Worm (Caenorhabditis elegans) whole organism, young adult: ENCODE results near the gene ifbp-1.

Experiments
- B0035.1 ChIP-seq: sonication (generic microtip); optimal IDR thresholded peaks from 2 replicates; lab custom pipeline; 2016; ENCODE audit warnings: missing genetic modification characterization, mild to moderate bottlenecking, missing compliant biosample characterization, missing genotype, missing genetic modification reagents
- B0261.1 ChIP-seq: sonication (generic microtip); optimal IDR thresholded peaks from 2 replicates; lab custom pipeline; 2016; ENCODE audit warnings: mild to moderate bottlenecking, missing genetic modification characterization, moderate library complexity, missing compliant biosample characterization
- F37B4.10 ChIP-seq: fragments of 200-800 bp; sonication (Bioruptor generic); IDR thresholded peaks from 2 replicates; pipeline ENCODE4 v1.3.6; 2022; ENCODE audit warnings: missing genetic modification characterization, missing compliant biosample characterization
- Y53G8AR.9 ChIP-seq: fragments of 200-800 bp; sonication (Bioruptor generic); conservative IDR thresholded peaks from 2 replicates; pipeline ENCODE4 v1.3.6; 2022; ENCODE audit warnings: missing genetic modification reagents, missing genetic modification characterization, missing compliant biosample characterization
- Y79H2A.3 ChIP-seq: fragments of 200-800 bp; sonication (Bioruptor generic); conservative IDR thresholded peaks from 2 replicates; pipeline ENCODE4 v1.3.6; 2022; ENCODE audit warnings: missing genetic modification reagents, missing genetic modification characterization, missing compliant biosample characterization
- atf-7 ChIP-seq: sonication (generic microtip); optimal IDR thresholded peaks from 2 replicates; lab custom pipeline; 2017; ENCODE audit warnings: mild to moderate bottlenecking, missing genetic modification characterization, missing compliant biosample characterization
- attf-3 ChIP-seq: fragments of 200-800 bp; sonication (Bioruptor generic); conservative IDR thresholded peaks from 2 replicates; pipeline ENCODE4 v1.3.6; 2022; ENCODE audit warnings: missing genetic modification reagents, missing genetic modification characterization, missing compliant biosample characterization
- attf-6 ChIP-seq: fragments of 200-800 bp; sonication (Bioruptor generic); IDR thresholded peaks from 2 replicates; pipeline ENCODE4 v1.3.6; 2022; ENCODE audit warnings: missing genetic modification reagents, missing genetic modification characterization, missing compliant biosample characterization
- ccch-3 ChIP-seq: fragments of 200-800 bp; sonication (Bioruptor generic); optimal IDR thresholded peaks from 2 replicates; lab custom pipeline; 2018; ENCODE audit warnings: mild to moderate bottlenecking, missing genetic modification characterization, missing compliant biosample characterization
- cebp-1 ChIP-seq, 2 experiments: fragments of 200-800 bp in 1 of 2; sonication (Bioruptor generic) in 1 of 2; sonication (generic microtip) in 1 of 2; IDR thresholded peaks in 1 of 2; optimal IDR thresholded peaks in 1 of 2; 2 replicates each; pipeline versions ENCODE4 v1.3.6 to Lab custom; 2017 to 2022; ENCODE audit warnings: missing compliant biosample characterization in 2 of 2, missing genetic modification characterization in 2 of 2, mild to moderate bottlenecking in 1 of 2, missing genetic modification reagents in 1 of 2, moderate library complexity in 1 of 2
- ceh-91 ChIP-seq: fragments of 200-800 bp; sonication (Bioruptor generic); IDR thresholded peaks from 2 replicates; pipeline ENCODE4 v1.3.6; 2022; ENCODE audit warnings: missing genetic modification reagents, missing genetic modification characterization, missing compliant biosample characterization
- dox-1 ChIP-seq: fragments of 200-800 bp; sonication (Bioruptor generic); IDR thresholded peaks from 2 replicates; pipeline ENCODE4 v1.3.6; 2022; ENCODE audit warnings: missing genetic modification reagents, missing genetic modification characterization, missing compliant biosample characterization
- dpff-1 ChIP-seq: sonication (generic microtip); optimal IDR thresholded peaks from 2 replicates; lab custom pipeline; 2017; ENCODE audit warnings: mild to moderate bottlenecking, missing genetic modification characterization, missing compliant biosample characterization
- egl-18 ChIP-seq: fragments of 200-800 bp; sonication (Bioruptor generic); IDR thresholded peaks from 2 replicates; pipeline ENCODE4 v1.3.6; 2022; ENCODE audit warnings: missing genetic modification reagents, missing genetic modification characterization, missing compliant biosample characterization
- egrh-3 ChIP-seq: fragments of 200-800 bp; sonication (Bioruptor generic); IDR thresholded peaks from 2 replicates; pipeline ENCODE4 v1.3.6; 2022; ENCODE audit warnings: missing genetic modification reagents, missing genetic modification characterization, missing compliant biosample characterization
- fkh-3 ChIP-seq: sonication (generic microtip); optimal IDR thresholded peaks from 2 replicates; lab custom pipeline; 2016; ENCODE audit warnings: mild to moderate bottlenecking, missing genetic modification characterization, missing compliant biosample characterization
- gei-17 ChIP-seq: fragments of 200-800 bp; sonication (Bioruptor generic); optimal IDR thresholded peaks from 2 replicates; lab custom pipeline; 2018; ENCODE audit warnings: mild to moderate bottlenecking, missing genetic modification characterization, missing compliant biosample characterization
- hmg-1.2 ChIP-seq: fragments of 200-800 bp; sonication (Bioruptor generic); IDR thresholded peaks from 2 replicates; pipeline ENCODE4 v1.3.6; 2022; ENCODE audit warnings: missing genetic modification reagents, missing genetic modification characterization, missing compliant biosample characterization
- hsf-1 ChIP-seq: fragments of 200-800 bp; sonication (Bioruptor generic); IDR thresholded peaks from 2 replicates; pipeline ENCODE4 v1.3.6; 2022; ENCODE audit warnings: missing genetic modification reagents, missing genetic modification characterization, missing compliant biosample characterization
- lir-1 ChIP-seq: fragments of 200-800 bp; sonication (Bioruptor generic); conservative IDR thresholded peaks from 2 replicates; pipeline ENCODE4 v1.3.6; 2022; ENCODE audit warnings: missing genetic modification reagents, missing genetic modification characterization, missing compliant biosample characterization
- lsl-1 ChIP-seq: fragments of 200-800 bp; sonication (Bioruptor generic); optimal IDR thresholded peaks from 2 replicates; lab custom pipeline; 2018; ENCODE audit warnings: mild to moderate bottlenecking, missing genetic modification characterization, moderate library complexity, missing compliant biosample characterization
- madf-3 ChIP-seq: fragments of 200-800 bp; sonication (Bioruptor generic); IDR thresholded peaks from 2 replicates; pipeline ENCODE4 v1.3.6; 2022; ENCODE audit warnings: missing genetic modification reagents, missing genetic modification characterization, missing compliant biosample characterization
- madf-6 ChIP-seq: fragments of 200-800 bp; sonication (Bioruptor generic); IDR thresholded peaks from 2 replicates; pipeline ENCODE4 v1.3.6; 2022; ENCODE audit warnings: missing genetic modification reagents, missing genetic modification characterization, missing compliant biosample characterization
- madf-8 ChIP-seq: fragments of 200-800 bp; sonication (Bioruptor generic); conservative IDR thresholded peaks from 2 replicates; pipeline ENCODE4 v1.3.6; 2022; ENCODE audit warnings: missing genetic modification reagents, missing genetic modification characterization, missing compliant biosample characterization
- mxl-1 ChIP-seq: sonication (generic microtip); optimal IDR thresholded peaks from 2 replicates; lab custom pipeline; 2016; ENCODE audit warnings: missing genetic modification characterization, missing compliant biosample characterization
- nhr-120 ChIP-seq: fragments of 200-800 bp; sonication (Bioruptor generic); IDR thresholded peaks from 2 replicates; pipeline ENCODE4 v1.3.6; 2022; ENCODE audit warnings: missing genetic modification characterization, missing compliant biosample characterization
- nhr-80 ChIP-seq: sonication (generic microtip); optimal IDR thresholded peaks from 2 replicates; lab custom pipeline; 2016; ENCODE audit warnings: missing genetic modification characterization, missing compliant biosample characterization
- pha-4 ChIP-seq: fragments of 150-350 bp; sonication (generic microtip); optimal IDR thresholded peaks from 2 replicates; lab custom pipeline; 2014; ENCODE audit warnings: missing biosample characterization, missing genetic modification reagents, missing genetic modification characterization
- snpc-1.3 ChIP-seq: sonication (generic microtip); optimal IDR thresholded peaks from 2 replicates; lab custom pipeline; 2017; ENCODE audit warnings: missing genetic modification characterization, mild to moderate bottlenecking, missing compliant biosample characterization, antibody characterized with exemption, moderate library complexity, missing genotype, missing genetic modification reagents; ENCODE audit not compliant: insufficient read depth
- snpc-4 ChIP-seq, 5 experiments: fragments of 150-350 bp in 1 of 5; sonication (generic microtip) in 4 of 5; optimal IDR thresholded peaks; 2 replicates each; lab custom pipeline; 2014 to 2018; ENCODE audit warnings: missing genetic modification characterization in 5 of 5, missing biosample characterization in 3 of 5, antibody characterized with exemption in 2 of 5, mild to moderate bottlenecking in 2 of 5, missing compliant biosample characterization in 2 of 5, missing genotype in 2 of 5, moderate library complexity in 2 of 5, missing genetic modification reagents in 1 of 5
- somi-1 ChIP-seq: fragments of 200-800 bp; sonication (Bioruptor generic); optimal IDR thresholded peaks from 2 replicates; lab custom pipeline; 2018; ENCODE audit warnings: mild to moderate bottlenecking, missing genetic modification characterization, missing compliant biosample characterization
- tlf-1 ChIP-seq: fragments of 200-800 bp; sonication (Bioruptor generic); optimal IDR thresholded peaks from 2 replicates; lab custom pipeline; 2018; ENCODE audit warnings: mild to moderate bottlenecking, missing genetic modification characterization, missing compliant biosample characterization
- zim-3 ChIP-seq: sonication (generic microtip); optimal IDR thresholded peaks from 2 replicates; lab custom pipeline; 2017; ENCODE audit warnings: mild to moderate bottlenecking, missing genetic modification characterization, moderate library complexity, missing compliant biosample characterization
- ztf-26 ChIP-seq: sonication (generic microtip); optimal IDR thresholded peaks from 2 replicates; lab custom pipeline; 2017; ENCODE audit warnings: missing genetic modification characterization, missing compliant biosample characterization

ifbp-1 gene

ce11 chrV:13408440-13408839 is 28.4 kb upstream of the ifbp-1 start:
- TF ChIP-seq attf-6 = no peak
- TF ChIP-seq attf-3 = 0 out of 2 replicates have a peak, but pooled peaks have one; percentile 6
- 0 out of 2 replicates have a peak, but pooled peaks have one; percentile 46 for TF ChIP-seq Y53G8AR.9

DNA sequence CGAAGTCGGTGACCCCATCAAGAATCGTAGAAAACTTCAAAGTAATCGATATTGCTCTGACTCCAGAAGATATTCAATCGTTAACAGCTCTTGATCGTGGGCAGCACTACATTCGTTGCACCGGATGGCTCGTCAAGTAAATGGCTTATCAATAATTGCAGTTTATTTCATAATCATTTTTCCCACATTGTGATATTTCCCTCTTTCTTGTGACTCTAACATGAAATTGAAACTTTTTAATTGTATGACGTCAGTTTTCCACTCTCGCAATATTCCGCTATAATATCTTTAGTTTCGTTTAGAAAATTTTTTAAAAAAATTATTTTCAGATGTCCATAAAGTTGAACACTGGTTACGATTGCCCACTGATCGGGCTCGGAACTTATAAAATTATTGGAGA is 27.9 kb upstream of the ifbp-1 start, which contains the start of gene F53F1.3:
TSS of gene F53F1.3 (plus strand) at position 330 of the 400 bp plus-strand sequence.
- TF ChIP-seq nhr-80 (tag; lab: Kevin White, UChicago) = peak; percentile 55
- TF ChIP-seq madf-3 (GFP tag; lab: Robert Waterston, UW) = 0 out of 2 replicates have a peak, but pooled peaks have one; percentile 20
- no peak for TF ChIP-seq zim-3 (tag; lab: Kevin White, UChicago)
- no peak for TF ChIP-seq ceh-91 (GFP tag; lab: Robert Waterston, UW)
- no peak for TF ChIP-seq hmg-1.2 (GFP tag; lab: Robert Waterston, UW)
- TF ChIP-seq dox-1 (GFP tag; lab: Robert Waterston, UW) = 0 out of 2 replicates have a peak, but pooled peaks have one; percentile 27
- no peak for TF ChIP-seq pha-4
- no peak for TF ChIP-seq ztf-26 (tag; lab: Kevin White, UChicago)
- no peak for TF ChIP-seq lir-1 (GFP tag; lab: Robert Waterston, UW)
- TF ChIP-seq snpc-1.3 (tag; lab: Kevin White, UChicago) = no peak
- no peak for TF ChIP-seq nhr-120 (GFP tag; lab: Robert Waterston, UW)
- TF ChIP-seq attf-3 = 0 out of 2 replicates have a peak, but pooled peaks have one; percentile 18
- TF ChIP-seq cebp-1 (GFP tag; IDR thresholded peaks at IDR 0.05; lab: Robert Waterston, UW) = peak; percentile 57; the same call in 1 of the 2 replicates
- TF ChIP-seq cebp-1 (tag; optimal IDR thresholded peaks at IDR 0.05; lab: Kevin White, UChicago) = peak; percentile 67
- no peak for TF ChIP-seq F37B4.10 (GFP tag; lab: Robert Waterston, UW)
- TF ChIP-seq ccch-3 (GFP tag; lab: Kevin White, UChicago) = no peak
- peak; percentile 21 for TF ChIP-seq atf-7 (tag; lab: Kevin White, UChicago)

DNA sequence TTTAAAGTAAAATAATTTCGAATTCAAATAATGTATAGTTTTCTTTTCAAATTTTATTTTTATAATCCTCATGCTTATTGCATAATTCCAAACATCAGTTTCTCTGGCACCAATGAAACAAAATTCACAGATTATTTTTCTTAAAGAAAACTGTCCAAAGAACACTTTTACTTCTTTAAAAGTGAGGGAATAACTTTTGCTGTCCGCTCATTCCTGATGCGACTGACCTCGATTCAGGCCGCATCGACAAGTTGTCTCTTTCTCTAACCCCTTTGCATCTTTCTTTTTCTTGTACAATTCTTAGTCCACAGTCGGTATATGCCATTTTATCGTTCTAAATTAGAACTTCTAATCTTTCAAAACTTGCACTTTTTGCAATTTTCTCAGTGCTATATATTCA is 26.4 kb upstream of the ifbp-1 start, which contains the start of gene F53F1.2:
TSS of gene F53F1.2 (plus strand) at position 306 of the 400 bp plus-strand sequence.
- TF ChIP-seq tlf-1 (GFP tag; lab: Kevin White, UChicago) = no peak
- TF ChIP-seq somi-1 (GFP tag; lab: Kevin White, UChicago) = no peak
- TF ChIP-seq Y79H2A.3 (GFP tag; lab: Robert Waterston, UW) = no peak
- no peak for TF ChIP-seq mxl-1 (tag; lab: Kevin White, UChicago)
- TF ChIP-seq dpff-1 (tag; lab: Kevin White, UChicago) = no peak
- TF ChIP-seq snpc-4 (GFP tag; optimal IDR thresholded peaks at IDR 0.05; lab: Kevin White, UChicago) = no peak
- TF ChIP-seq snpc-4 (tag; optimal IDR thresholded peaks at IDR 0.05; lab: Kevin White, UChicago) = no peak
- TF ChIP-seq lir-1 (GFP tag; lab: Robert Waterston, UW) = no peak
- TF ChIP-seq egrh-3 = no peak
- no peak for TF ChIP-seq gei-17
- no peak for TF ChIP-seq fkh-3 (tag; lab: Kevin White, UChicago)
- TF ChIP-seq egl-18 = no peak
- TF ChIP-seq hsf-1 (GFP tag; lab: Robert Waterston, UW) = no peak
- TF ChIP-seq B0035.1 (tag; lab: Kevin White, UChicago) = no peak

DNA sequence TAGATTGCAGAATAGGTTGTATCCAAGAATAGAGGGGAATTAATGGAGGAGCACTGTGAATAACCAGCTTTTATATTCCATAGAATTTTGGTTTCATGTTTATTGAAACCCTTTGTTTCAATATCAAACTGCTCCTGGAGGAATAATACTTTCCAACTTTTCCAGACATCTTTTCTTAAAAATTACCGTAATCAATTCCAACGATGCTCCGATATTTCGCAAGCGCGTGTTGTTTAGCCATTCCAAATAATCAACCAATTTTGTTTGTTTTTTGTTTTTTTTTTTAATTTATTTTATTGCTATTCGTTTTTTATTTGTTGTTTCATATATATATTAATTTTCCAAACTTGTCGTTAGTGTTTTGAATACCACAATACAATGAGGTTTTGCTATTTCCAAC is 26.0 kb upstream of the ifbp-1 start, which contains the start of gene cutl-1:
TSS of gene cutl-1 (minus strand) at position 83 of the 400 bp plus-strand sequence.
- TF ChIP-seq madf-8 (GFP tag; lab: Robert Waterston, UW) = peak; percentile 60
- peak; percentile 73 for TF ChIP-seq madf-6 (GFP tag; lab: Robert Waterston, UW)
- no peak for TF ChIP-seq B0261.1 (tag; lab: Kevin White, UChicago)
- TF ChIP-seq lsl-1 = peak; percentile 49
- no peak for TF ChIP-seq nhr-80 (tag; lab: Kevin White, UChicago)
- TF ChIP-seq attf-3 = peak; percentile 89
- TF ChIP-seq, all 124 proteins: peak for 4
